Fruit fly (Drosophila melanogaster): ENCODE data around the gene CG32413.

- TF ChIP-seq CG8478 (optimal IDR thresholded peaks at IDR 0.05) (no peak), CTCF (optimal IDR thresholded peaks at IDR 0.05) (no peak)
Measured at dm6 chr3L:5940431-5940830, 36.6 kb upstream of the CG32413 start.
